Fruit fly (Drosophila melanogaster) S2 (cell line): ENCODE results near the gene Muted.

ENCODE experiments used
- CG8478 ChIP-seq: fragments of >200 bp; optimal IDR thresholded peaks from 2 replicates; lab custom pipeline; 2018
- CTCF ChIP-seq, 2 experiments: fragments of >200 bp; optimal IDR thresholded peaks; 2 replicates each; lab custom pipeline; 2018

dm6 chr3R:22328665-22329350 lies 33.6 kb upstream of the Muted start, which contains the start of gene CG7080:
- TF ChIP-seq CG8478 (lab: Kevin White, UChicago): no peak
- TF ChIP-seq CTCF (optimal IDR thresholded peaks at IDR 0.05; lab: Kevin White, UChicago): no peak
